Worm (Caenorhabditis elegans) whole organism, young adult: Measurements from ENCODE around the gene hum-8.

Experiments used
- F37B4.10 ChIP-seq: fragments of 200-800 bp; sonication (Bioruptor generic); IDR thresholded peaks from 2 replicates; pipeline ENCODE4 v1.3.6; 2022; ENCODE audit warnings: missing genetic modification characterization, missing compliant biosample characterization
- Y56A3A.18 ChIP-seq: fragments of 200-800 bp; sonication (Bioruptor generic); IDR thresholded peaks from 2 replicates; pipeline ENCODE4 v1.3.6; 2022; ENCODE audit warnings: missing genetic modification reagents, missing genetic modification characterization, missing compliant biosample characterization
- ama-1 ChIP-seq, 3 experiments: fragments of 150-350 bp in 1 of 3; sonication (generic microtip) in 2 of 3; optimal IDR thresholded peaks; 2 replicates each; lab custom pipeline; 2014 to 2018; ENCODE audit warnings: missing biosample characterization in 2 of 3, missing genetic modification characterization in 2 of 3, missing genetic modification reagents in 2 of 3
- dox-1 ChIP-seq: fragments of 200-800 bp; sonication (Bioruptor generic); IDR thresholded peaks from 2 replicates; pipeline ENCODE4 v1.3.6; 2022; ENCODE audit warnings: missing genetic modification reagents, missing genetic modification characterization, missing compliant biosample characterization
- him-1 ChIP-seq: sonication (generic microtip); optimal IDR thresholded peaks from 2 replicates; lab custom pipeline; 2016; ENCODE audit warnings: missing genotype, missing genetic modification reagents, missing genetic modification characterization, missing compliant biosample characterization
- let-607 ChIP-seq, 2 experiments: fragments of 200-800 bp in 1 of 2; sonication (Bioruptor generic) in 1 of 2; sonication (generic microtip) in 1 of 2; optimal IDR thresholded peaks; 2 replicates each; lab custom pipeline; 2016 to 2018; ENCODE audit warnings: mild to moderate bottlenecking in 2 of 2, missing compliant biosample characterization in 2 of 2, missing genetic modification characterization in 2 of 2, moderate library complexity in 2 of 2, missing genotype in 1 of 2
- lsy-27 ChIP-seq: sonication (generic microtip); optimal IDR thresholded peaks from 2 replicates; lab custom pipeline; 2017; ENCODE audit warnings: missing genetic modification characterization, mild to moderate bottlenecking, missing compliant biosample characterization, antibody characterized with exemption, missing genotype, borderline replicate concordance; ENCODE audit not compliant: insufficient read depth
- madf-3 ChIP-seq: fragments of 200-800 bp; sonication (Bioruptor generic); IDR thresholded peaks from 2 replicates; pipeline ENCODE4 v1.3.6; 2022; ENCODE audit warnings: missing genetic modification reagents, missing genetic modification characterization, missing compliant biosample characterization
- nfya-1 ChIP-seq: sonication (generic microtip); optimal IDR thresholded peaks from 2 replicates; lab custom pipeline; 2017; ENCODE audit warnings: antibody characterized with exemption, missing compliant biosample characterization, missing genetic modification characterization, borderline replicate concordance; ENCODE audit not compliant: insufficient read depth
- pha-4 ChIP-seq: fragments of 150-350 bp; sonication (generic microtip); optimal IDR thresholded peaks from 2 replicates; lab custom pipeline; 2014; ENCODE audit warnings: missing biosample characterization, missing genetic modification reagents, missing genetic modification characterization
- repo-1 ChIP-seq: sonication (generic microtip); optimal IDR thresholded peaks from 2 replicates; lab custom pipeline; 2017; ENCODE audit warnings: mild to moderate bottlenecking, missing genetic modification characterization, missing compliant biosample characterization
- unc-62 ChIP-seq: fragments of 150-350 bp; optimal IDR thresholded peaks from 2 replicates; lab custom pipeline; 2014; ENCODE audit warnings: missing biosample characterization, missing genetic modification reagents, missing genetic modification characterization

ce11 chrIV:467291-467690, 26.9 kb upstream of the hum-8 start:
- TF ChIP-seq him-1 (tag; lab: Kevin White, UChicago) (no peak), pha-4 (tag; lab: Kevin White, UChicago) (no peak), unc-62 (GFP tag; lab: Kevin White, UChicago) (no peak), F37B4.10 (GFP tag; lab: Robert Waterston, UW) (no peak), repo-1 (tag; lab: Kevin White, UChicago) (no peak), madf-3 (GFP tag; lab: Robert Waterston, UW) (no peak), dox-1 (no peak), let-607 (tag; optimal IDR thresholded peaks at IDR 0.05; lab: Kevin White, UChicago) (no peak), nfya-1 (tag; lab: Kevin White, UChicago) (no peak), ama-1 (optimal IDR thresholded peaks at IDR 0.05; lab: Kevin White, UChicago) (no peak), ama-1 (GFP tag; optimal IDR thresholded peaks at IDR 0.05; lab: Kevin White, UChicago) (no peak), Y56A3A.18 (GFP tag; lab: Robert Waterston, UW) (no peak), lsy-27 (tag; lab: Kevin White, UChicago) (no peak)
